Worm (Caenorhabditis elegans) whole organism, early embryonic: ENCODE results near the gene srv-3.
"Not testable (repeated sequence)": the region's sequence is repeated elsewhere in the genome, so short reads cannot be mapped to it uniquely, and the experiment has no call there.

Experiments used
- B0310.2 ChIP-seq: sonication (generic microtip); optimal IDR thresholded peaks from 2 replicates; lab custom pipeline; 2016; ENCODE audit warnings: mild to moderate bottlenecking, missing genetic modification characterization, missing compliant biosample characterization
- F13C5.2 ChIP-seq: sonication (generic microtip); optimal IDR thresholded peaks from 2 replicates; lab custom pipeline; 2017; ENCODE audit warnings: mild to moderate bottlenecking, missing genetic modification characterization, inconsistent platforms, missing compliant biosample characterization
- aly-1 ChIP-seq: sonication (generic microtip); optimal IDR thresholded peaks from 2 replicates; lab custom pipeline; 2016; ENCODE audit warnings: missing genetic modification characterization, missing compliant biosample characterization
- ama-1 ChIP-seq: fragments of 150-350 bp; optimal IDR thresholded peaks from 2 replicates; lab custom pipeline; 2014
- ceh-13 ChIP-seq: fragments of 200-800 bp; sonication (Bioruptor generic); optimal IDR thresholded peaks from 2 replicates; lab custom pipeline; 2018; ENCODE audit warnings: mild to moderate bottlenecking, missing genetic modification characterization, missing compliant biosample characterization
- ceh-36 ChIP-seq: sonication (generic microtip); optimal IDR thresholded peaks from 2 replicates; lab custom pipeline; 2016; ENCODE audit warnings: missing genetic modification characterization, inconsistent platforms, missing compliant biosample characterization
- ets-7 ChIP-seq: sonication (generic microtip); optimal IDR thresholded peaks from 2 replicates; lab custom pipeline; 2016; ENCODE audit warnings: missing genotype, missing genetic modification characterization, missing compliant biosample characterization
- flt-1 ChIP-seq: fragments of 200-800 bp; sonication (Bioruptor generic); IDR thresholded peaks from 2 replicates; pipeline ENCODE4 v1.3.6; 2022; ENCODE audit warnings: missing genetic modification characterization, missing compliant biosample characterization
- hmbx-1 ChIP-seq: sonication (generic microtip); optimal IDR thresholded peaks from 2 replicates; lab custom pipeline; 2016; ENCODE audit warnings: mild to moderate bottlenecking, missing genetic modification characterization, missing compliant biosample characterization
- hmg-4 ChIP-seq: fragments of 200-800 bp; sonication (Bioruptor generic); optimal IDR thresholded peaks from 2 replicates; lab custom pipeline; 2018; ENCODE audit warnings: mild to moderate bottlenecking, missing genetic modification characterization, missing compliant biosample characterization
- hnd-1 ChIP-seq: sonication (generic microtip); optimal IDR thresholded peaks from 2 replicates; lab custom pipeline; 2016; ENCODE audit warnings: missing genetic modification characterization, missing compliant biosample characterization
- pes-1 ChIP-seq: fragments of 200-800 bp; sonication (Bioruptor generic); IDR thresholded peaks from 2 replicates; pipeline ENCODE4 v1.3.6; 2022; ENCODE audit warnings: missing genetic modification reagents, missing genetic modification characterization, missing compliant biosample characterization
- scrt-1 ChIP-seq: fragments of 200-800 bp; sonication (Bioruptor generic); IDR thresholded peaks from 2 replicates; pipeline ENCODE4 v1.3.6; 2022; ENCODE audit warnings: missing genetic modification characterization, missing compliant biosample characterization
- sea-1 ChIP-seq: fragments of 200-800 bp; sonication (Bioruptor generic); conservative IDR thresholded peaks from 2 replicates; pipeline ENCODE4 v1.3.6; 2022; ENCODE audit warnings: missing genetic modification characterization, missing compliant biosample characterization
- tbx-11 ChIP-seq: fragments of 200-800 bp; sonication (Bioruptor generic); IDR thresholded peaks from 2 replicates; pipeline ENCODE4 v1.3.6; 2022; ENCODE audit warnings: missing genetic modification characterization, missing compliant biosample characterization
- tbx-37 ChIP-seq: fragments of 200-800 bp; sonication (Bioruptor generic); conservative IDR thresholded peaks from 2 replicates; pipeline ENCODE4 v1.3.6; 2022; ENCODE audit warnings: missing genetic modification reagents, missing genetic modification characterization, missing compliant biosample characterization
- tra-4 ChIP-seq: sonication (generic microtip); optimal IDR thresholded peaks from 2 replicates; lab custom pipeline; 2017; ENCODE audit warnings: missing genetic modification characterization, missing compliant biosample characterization

Gene srv-3

ce11 chrV:19715419-19715818 is 6.7 kb upstream of the srv-3 start, which contains the start of gene Y43F8C.16:
Y43F8C.16 (minus strand) TSS chrV:19715519.
- TF ChIP-seq flt-1 (GFP tag; lab: Robert Waterston, UW) = no peak
- TF ChIP-seq tra-4 (tag; lab: Kevin White, UChicago) = no peak
- TF ChIP-seq hmbx-1 (tag; lab: Kevin White, UChicago) = no peak
- no peak for TF ChIP-seq ceh-36
- no peak for TF ChIP-seq hnd-1
- TF ChIP-seq hmg-4 (GFP tag; lab: Kevin White, UChicago) = no peak
- no peak for TF ChIP-seq pes-1
- TF ChIP-seq ceh-13 = no peak
- TF ChIP-seq tbx-11 (GFP tag; lab: Robert Waterston, UW) = no peak
- no peak for TF ChIP-seq ama-1
- no peak for TF ChIP-seq aly-1 (tag; lab: Kevin White, UChicago)
- TF ChIP-seq B0310.2 (tag; lab: Kevin White, UChicago) = no peak
- no peak for TF ChIP-seq F13C5.2
- no peak for TF ChIP-seq ets-7 (tag; lab: Kevin White, UChicago)
- no peak for TF ChIP-seq tbx-37 (GFP tag; lab: Robert Waterston, UW)
- TF ChIP-seq sea-1 = no peak

- not testable (repeated sequence) for TF ChIP-seq tra-4 (tag; lab: Kevin White, UChicago); hmbx-1 (tag; lab: Kevin White, UChicago); tbx-11 (GFP tag; lab: Robert Waterston, UW)
Observed at ce11 chrV:19711646-19712045, 2.9 kb upstream of the srv-3 start, which contains the start of gene Y43F8C.23. Y43F8C.23 (minus strand) TSS chrV:19711746.

ce11 chrV:19710514-19710913 is 1.8 kb upstream of the srv-3 start, which contains the start of gene Y43F8C.15:
Y43F8C.15 (minus strand) TSS chrV:19710614.
- not testable (repeated sequence) for TF ChIP-seq ama-1; B0310.2 (tag; lab: Kevin White, UChicago); tbx-37 (GFP tag; lab: Robert Waterston, UW)

- TF ChIP-seq tra-4 (tag; lab: Kevin White, UChicago) = no peak
- no peak for TF ChIP-seq ceh-13
- TF ChIP-seq hmbx-1 (tag; lab: Kevin White, UChicago) = no peak
- no peak for TF ChIP-seq flt-1 (GFP tag; lab: Robert Waterston, UW)
- TF ChIP-seq pes-1 = no peak
- TF ChIP-seq sea-1 = no peak
- no peak for TF ChIP-seq F13C5.2
- TF ChIP-seq hmg-4 (GFP tag; lab: Kevin White, UChicago) = no peak
- no peak for TF ChIP-seq B0310.2 (tag; lab: Kevin White, UChicago)
- no peak for TF ChIP-seq scrt-1
- TF ChIP-seq ets-7 (tag; lab: Kevin White, UChicago) = no peak
- TF ChIP-seq ama-1 = no peak
- no peak for TF ChIP-seq ceh-36
- TF ChIP-seq tbx-11 (GFP tag; lab: Robert Waterston, UW) = no peak
- no peak for TF ChIP-seq hnd-1
Observed at ce11 chrV:19697348-19698172, 11.2 kb downstream of the srv-3 start, which contains the start of the genes Y43F8C.13 and ani-3. Y43F8C.13 (minus strand) TSS chrV:19697398. ani-3 (plus strand) TSS chrV:19697732.

- TF ChIP-seq sea-1 (no peak), tbx-37 (GFP tag; lab: Robert Waterston, UW) (no peak), B0310.2 (tag; lab: Kevin White, UChicago) (no peak), ceh-36 (no peak), hmbx-1 (tag; lab: Kevin White, UChicago) (no peak), pes-1 (no peak), tbx-11 (GFP tag; lab: Robert Waterston, UW) (no peak), tra-4 (tag; lab: Kevin White, UChicago) (no peak), hmg-4 (GFP tag; lab: Kevin White, UChicago) (no peak), ets-7 (tag; lab: Kevin White, UChicago) (no peak), scrt-1 (no peak), ama-1 (no peak), F13C5.2 (no peak), hnd-1 (no peak), ceh-13 (no peak), aly-1 (tag; lab: Kevin White, UChicago) (no peak), flt-1 (GFP tag; lab: Robert Waterston, UW) (no peak)
Observed at ce11 chrV:19691954-19692353, 16.8 kb downstream of the srv-3 start.

- TF ChIP-seq tbx-11 (GFP tag; lab: Robert Waterston, UW) (no peak), pes-1 (no peak), ama-1 (no peak), F13C5.2 (no peak), tra-4 (tag; lab: Kevin White, UChicago) (no peak), B0310.2 (tag; lab: Kevin White, UChicago) (no peak), ceh-36 (no peak), aly-1 (tag; lab: Kevin White, UChicago) (no peak), scrt-1 (no peak), flt-1 (GFP tag; lab: Robert Waterston, UW) (no peak), hnd-1 (no peak), tbx-37 (GFP tag; lab: Robert Waterston, UW) (no peak), hmbx-1 (tag; lab: Kevin White, UChicago) (no peak), ets-7 (tag; lab: Kevin White, UChicago) (no peak), ceh-13 (no peak), sea-1 (no peak), hmg-4 (GFP tag; lab: Kevin White, UChicago) (no peak)
Observed at ce11 chrV:19691271-19691886, 17.4 kb downstream of the srv-3 start.

ce11 chrV:19674543-19674942 is 34.2 kb downstream of the srv-3 start, which contains the start of gene mrp-7:
mrp-7 (plus strand) TSS chrV:19674843.
- TF ChIP-seq aly-1 (tag; lab: Kevin White, UChicago) (no peak), hnd-1 (no peak), scrt-1 (no peak), tbx-37 (GFP tag; lab: Robert Waterston, UW) (no peak), ceh-13 (no peak), F13C5.2 (no peak), hmg-4 (GFP tag; lab: Kevin White, UChicago) (no peak), B0310.2 (tag; lab: Kevin White, UChicago) (no peak), hmbx-1 (tag; lab: Kevin White, UChicago) (no peak), ets-7 (tag; lab: Kevin White, UChicago) (no peak), sea-1 (no peak), ama-1 (no peak), flt-1 (GFP tag; lab: Robert Waterston, UW) (no peak), tbx-11 (GFP tag; lab: Robert Waterston, UW) (no peak), pes-1 (no peak), ceh-36 (no peak), tra-4 (tag; lab: Kevin White, UChicago) (no peak)
